Fruit fly (Drosophila melanogaster): Measurements from ENCODE around the gene PAPLA1.
A peak's percentile ranks its signal among the peaks of the same experiment; 100 is the strongest.

The PAPLA1 gene

dm6 chr2L:8168075-8168474, 8.6 kb upstream of the PAPLA1 start:
- TF ChIP-seq toe (GFP tag; optimal IDR thresholded peaks at IDR 0.05) (no peak), bab1 (GFP tag; optimal IDR thresholded peaks at IDR 0.05) (no peak), ovo (GFP tag; optimal IDR thresholded peaks at IDR 0.05) (no peak), CG7045 (GFP tag; optimal IDR thresholded peaks at IDR 0.05) (no peak), Hr96 (GFP tag; optimal IDR thresholded peaks at IDR 0.05) (no peak), Clk (GFP tag; optimal IDR thresholded peaks at IDR 0.05) (no peak), CG1620 (GFP tag; optimal IDR thresholded peaks at IDR 0.05) (no peak), kay (GFP tag; ENCODE audit: borderline replicate concordance) (no peak), tj (GFP tag; optimal IDR thresholded peaks at IDR 0.05) (no peak)

- TF ChIP-seq CG33017 (tag; optimal IDR thresholded peaks at IDR 0.05) (no peak), kay (GFP tag; ENCODE audit: borderline replicate concordance) (peak; percentile 19), toe (GFP tag; optimal IDR thresholded peaks at IDR 0.05) (no peak), CG5204 (GFP tag; optimal IDR thresholded peaks at IDR 0.05) (no peak), CG12768 (GFP tag; optimal IDR thresholded peaks at IDR 0.05) (no peak), CG7101 (tag; optimal IDR thresholded peaks at IDR 0.05) (no peak), CG11617 (GFP tag; optimal IDR thresholded peaks at IDR 0.05) (no peak)
These were observed 6.5 kb upstream of the PAPLA1 start for dm6 chr2L:8165800-8166576.

- TF ChIP-seq cic (GFP tag; optimal IDR thresholded peaks at IDR 0.05) (no peak), kay (GFP tag; ENCODE audit: borderline replicate concordance) (peak; percentile 24)
These were observed 4.8 kb upstream of the PAPLA1 start for dm6 chr2L:8164219-8164618.

dm6 chr2L:8163588-8164166, 4.2 kb upstream of the PAPLA1 start:
- peak; percentile 33 for TF ChIP-seq bab1 (GFP tag; optimal IDR thresholded peaks at IDR 0.05)
- TF ChIP-seq CG14711 (tag; optimal IDR thresholded peaks at IDR 0.05): no peak
- no peak for TF ChIP-seq cnc (optimal IDR thresholded peaks at IDR 0.05)
- TF ChIP-seq CG1620 (GFP tag; optimal IDR thresholded peaks at IDR 0.05): no peak
- TF ChIP-seq Mnt (GFP tag; optimal IDR thresholded peaks at IDR 0.05): peak; percentile 40
- TF ChIP-seq tj (GFP tag; optimal IDR thresholded peaks at IDR 0.05): peak; percentile 58
- TF ChIP-seq CG5204 (GFP tag; optimal IDR thresholded peaks at IDR 0.05): peak; percentile 33
- TF ChIP-seq CG7101 (tag; optimal IDR thresholded peaks at IDR 0.05): peak; percentile 38
- peak; percentile 25 for TF ChIP-seq pad (GFP tag; optimal IDR thresholded peaks at IDR 0.05)
- TF ChIP-seq CG11617 (GFP tag; optimal IDR thresholded peaks at IDR 0.05): peak; percentile 51
- peak; percentile 88 for TF ChIP-seq cic (GFP tag; optimal IDR thresholded peaks at IDR 0.05)
- TF ChIP-seq Hr96 (GFP tag; optimal IDR thresholded peaks at IDR 0.05): peak; percentile 34
- TF ChIP-seq kay (GFP tag; ENCODE audit: borderline replicate concordance): no peak
- TF ChIP-seq CG33017 (tag; optimal IDR thresholded peaks at IDR 0.05): peak; percentile 61
- TF ChIP-seq ovo (GFP tag; optimal IDR thresholded peaks at IDR 0.05): no peak
- TF ChIP-seq CG12768 (GFP tag; optimal IDR thresholded peaks at IDR 0.05): peak; percentile 78
- peak; percentile 43 for TF ChIP-seq toe (GFP tag; optimal IDR thresholded peaks at IDR 0.05)
- TF ChIP-seq Crg-1 (GFP tag; optimal IDR thresholded peaks at IDR 0.05): peak; percentile 43
- peak; percentile 70 for TF ChIP-seq CG7045 (GFP tag; optimal IDR thresholded peaks at IDR 0.05)
- TF ChIP-seq Clk (GFP tag; optimal IDR thresholded peaks at IDR 0.05): no peak

dm6 chr2L:8163025-8163351, 3.5 kb upstream of the PAPLA1 start, which contains the start of gene Piezo:
TSS of gene Piezo (plus strand) at chr2L:8163073.
- peak; percentile 65 for TF ChIP-seq tj (GFP tag; optimal IDR thresholded peaks at IDR 0.05)
- TF ChIP-seq cic (GFP tag; optimal IDR thresholded peaks at IDR 0.05): peak; percentile 5
- no peak for TF ChIP-seq Hr96 (GFP tag; optimal IDR thresholded peaks at IDR 0.05)
- peak; percentile 61 for TF ChIP-seq Mnt (GFP tag; optimal IDR thresholded peaks at IDR 0.05)

- TF ChIP-seq toe (GFP tag; optimal IDR thresholded peaks at IDR 0.05) (peak; percentile 97), CG5204 (GFP tag; optimal IDR thresholded peaks at IDR 0.05) (peak; percentile 95), cnc (optimal IDR thresholded peaks at IDR 0.05) (no peak), cic (GFP tag; optimal IDR thresholded peaks at IDR 0.05) (peak; percentile 91), pad (GFP tag; optimal IDR thresholded peaks at IDR 0.05) (peak; percentile 87), CG12768 (GFP tag; optimal IDR thresholded peaks at IDR 0.05) (peak; percentile 98), CG33017 (tag; optimal IDR thresholded peaks at IDR 0.05) (peak; percentile 99), kay (GFP tag; ENCODE audit: borderline replicate concordance) (peak; percentile 92), Hr96 (GFP tag; optimal IDR thresholded peaks at IDR 0.05) (peak; percentile 95), CG7101 (tag; optimal IDR thresholded peaks at IDR 0.05) (peak; percentile 97), Mnt (GFP tag; optimal IDR thresholded peaks at IDR 0.05) (peak; percentile 92), Clk (GFP tag; optimal IDR thresholded peaks at IDR 0.05) (peak; percentile 95), bab1 (GFP tag; optimal IDR thresholded peaks at IDR 0.05) (peak; percentile 99), ovo (GFP tag; optimal IDR thresholded peaks at IDR 0.05) (peak; percentile 88), tj (GFP tag; optimal IDR thresholded peaks at IDR 0.05) (peak; percentile 90), CG1620 (GFP tag; optimal IDR thresholded peaks at IDR 0.05) (peak; percentile 85), CG7045 (GFP tag; optimal IDR thresholded peaks at IDR 0.05) (peak; percentile 98), CG14711 (tag; optimal IDR thresholded peaks at IDR 0.05) (peak; percentile 92), Crg-1 (GFP tag; optimal IDR thresholded peaks at IDR 0.05) (peak; percentile 87), CG11617 (GFP tag; optimal IDR thresholded peaks at IDR 0.05) (peak; percentile 100)
These were observed 3.0 kb upstream of the PAPLA1 start, which contains the start of gene Acbp1 for dm6 chr2L:8162307-8163024. TSS of gene Acbp1 (minus strand) at chr2L:8162452.
